Worm (Caenorhabditis elegans) whole organism, mixed stage, embryonic: ENCODE data around the gene srh-5.

Source experiments
- ceh-39 ChIP-seq: fragments of 150-350 bp; optimal IDR thresholded peaks from 2 replicates; lab custom pipeline; 2014; ENCODE audit warnings: missing biosample characterization, missing genetic modification characterization
- ces-1 ChIP-seq: fragments of 150-350 bp; optimal IDR thresholded peaks from 2 replicates; lab custom pipeline; 2014; ENCODE audit warnings: missing biosample characterization, missing genetic modification reagents, missing genetic modification characterization
- flh-1 ChIP-seq: fragments of 200-800 bp; sonication (Bioruptor generic); optimal IDR thresholded peaks from 2 replicates; lab custom pipeline; 2018; ENCODE audit warnings: mild to moderate bottlenecking, missing genetic modification characterization, moderate library complexity, missing compliant biosample characterization
- lin-13 ChIP-seq: fragments of 150-350 bp; optimal IDR thresholded peaks from 2 replicates; lab custom pipeline; 2014; ENCODE audit warnings: missing biosample characterization, missing genetic modification characterization
- nhr-76 ChIP-seq: sonication (generic microtip); optimal IDR thresholded peaks from 2 replicates; lab custom pipeline; 2017; ENCODE audit warnings: missing biosample characterization, missing genetic modification characterization
- pha-4 ChIP-seq: fragments of 150-350 bp; optimal IDR thresholded peaks from 2 replicates; lab custom pipeline; 2018; ENCODE audit warnings: missing biosample characterization, missing genetic modification reagents, missing genetic modification characterization

srh-5 gene

DNA sequence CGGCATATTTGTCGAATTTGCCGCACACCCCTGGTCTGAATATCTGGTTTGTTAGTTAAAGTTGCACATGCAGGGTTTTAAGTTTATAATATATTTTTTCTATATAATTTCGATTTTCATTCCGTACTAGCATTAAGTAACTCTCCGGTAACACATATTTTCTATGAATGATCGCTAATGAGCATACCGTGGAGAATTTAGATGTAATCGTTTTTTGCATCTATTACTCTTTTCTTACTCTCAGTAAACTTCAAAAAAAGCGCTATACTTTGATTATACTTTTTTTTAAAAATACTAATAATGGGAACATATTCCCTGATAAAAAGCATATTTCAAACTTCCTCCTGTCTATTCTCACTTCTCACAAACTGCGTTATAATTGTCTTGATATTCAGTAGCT, 49.1 kb downstream of the srh-5 start, which contains the start of gene str-160:
TSS of gene str-160 (plus strand) at position 301 of the 400 bp plus-strand sequence.
- no peak for TF ChIP-seq nhr-76 (tag; lab: Kevin White, UChicago)
- no peak for TF ChIP-seq flh-1
- no peak for TF ChIP-seq pha-4 (tag; lab: Kevin White, UChicago)
- TF ChIP-seq ces-1 (GFP tag; lab: Kevin White, UChicago) = no peak
- TF ChIP-seq lin-13 (tag; lab: Kevin White, UChicago) = no peak
- TF ChIP-seq ceh-39 (tag; lab: Kevin White, UChicago) = no peak
